Fruit fly (Drosophila melanogaster) whole organism, adult: ENCODE data around the gene tst.

ENCODE experiments used
- CG12768 ChIP-seq: fragments of 200-800 bp; sonication (Bioruptor generic); optimal IDR thresholded peaks from 2 replicates; lab custom pipeline; 2017; ENCODE audit warnings: missing biosample characterization, missing genetic modification characterization, mild to moderate bottlenecking, moderate library complexity, missing genetic modification reagents
- CG14711 ChIP-seq: fragments of 200-800 bp; sonication (Bioruptor generic); optimal IDR thresholded peaks from 2 replicates; lab custom pipeline; 2018; ENCODE audit warnings: missing biosample characterization, mild to moderate bottlenecking, missing genetic modification characterization, moderate library complexity
- CG7045 ChIP-seq: fragments of 200-800 bp; sonication (Bioruptor generic); optimal IDR thresholded peaks from 2 replicates; lab custom pipeline; 2017; ENCODE audit warnings: missing biosample characterization, mild to moderate bottlenecking, missing genetic modification characterization

tst gene

dm6 chr3R:23721525-23721924, 51.1 kb downstream of the tst start, which contains the start of gene CG10232:
Gene CG10232, minus strand, starts transcription at chr3R:23721625.
- TF ChIP-seq CG14711 (tag; lab: Kevin White, UChicago) (no peak), CG7045 (GFP tag; lab: Kevin White, UChicago) (no peak), CG12768 (GFP tag; lab: Kevin White, UChicago) (no peak)
